Worm (Caenorhabditis elegans) whole organism, early embryonic: Measurements from ENCODE around the gene F52E1.5.

ENCODE experiments used
- B0310.2 ChIP-seq: sonication (generic microtip); optimal IDR thresholded peaks from 2 replicates; lab custom pipeline; 2016; ENCODE audit warnings: mild to moderate bottlenecking, missing genetic modification characterization, missing compliant biosample characterization
- F13C5.2 ChIP-seq: sonication (generic microtip); optimal IDR thresholded peaks from 2 replicates; lab custom pipeline; 2017; ENCODE audit warnings: mild to moderate bottlenecking, missing genetic modification characterization, inconsistent platforms, missing compliant biosample characterization
- aly-1 ChIP-seq: sonication (generic microtip); optimal IDR thresholded peaks from 2 replicates; lab custom pipeline; 2016; ENCODE audit warnings: missing genetic modification characterization, missing compliant biosample characterization
- ama-1 ChIP-seq: fragments of 150-350 bp; optimal IDR thresholded peaks from 2 replicates; lab custom pipeline; 2014
- ceh-13 ChIP-seq: fragments of 200-800 bp; sonication (Bioruptor generic); optimal IDR thresholded peaks from 2 replicates; lab custom pipeline; 2018; ENCODE audit warnings: mild to moderate bottlenecking, missing genetic modification characterization, missing compliant biosample characterization
- ceh-36 ChIP-seq: sonication (generic microtip); optimal IDR thresholded peaks from 2 replicates; lab custom pipeline; 2016; ENCODE audit warnings: missing genetic modification characterization, inconsistent platforms, missing compliant biosample characterization
- ets-7 ChIP-seq: sonication (generic microtip); optimal IDR thresholded peaks from 2 replicates; lab custom pipeline; 2016; ENCODE audit warnings: missing genotype, missing genetic modification characterization, missing compliant biosample characterization
- flt-1 ChIP-seq: fragments of 200-800 bp; sonication (Bioruptor generic); IDR thresholded peaks from 2 replicates; pipeline ENCODE4 v1.3.6; 2022; ENCODE audit warnings: missing genetic modification characterization, missing compliant biosample characterization
- hmbx-1 ChIP-seq: sonication (generic microtip); optimal IDR thresholded peaks from 2 replicates; lab custom pipeline; 2016; ENCODE audit warnings: mild to moderate bottlenecking, missing genetic modification characterization, missing compliant biosample characterization
- hmg-4 ChIP-seq: fragments of 200-800 bp; sonication (Bioruptor generic); optimal IDR thresholded peaks from 2 replicates; lab custom pipeline; 2018; ENCODE audit warnings: mild to moderate bottlenecking, missing genetic modification characterization, missing compliant biosample characterization
- hnd-1 ChIP-seq: sonication (generic microtip); optimal IDR thresholded peaks from 2 replicates; lab custom pipeline; 2016; ENCODE audit warnings: missing genetic modification characterization, missing compliant biosample characterization
- pes-1 ChIP-seq: fragments of 200-800 bp; sonication (Bioruptor generic); IDR thresholded peaks from 2 replicates; pipeline ENCODE4 v1.3.6; 2022; ENCODE audit warnings: missing genetic modification reagents, missing genetic modification characterization, missing compliant biosample characterization
- scrt-1 ChIP-seq: fragments of 200-800 bp; sonication (Bioruptor generic); IDR thresholded peaks from 2 replicates; pipeline ENCODE4 v1.3.6; 2022; ENCODE audit warnings: missing genetic modification characterization, missing compliant biosample characterization
- sea-1 ChIP-seq: fragments of 200-800 bp; sonication (Bioruptor generic); conservative IDR thresholded peaks from 2 replicates; pipeline ENCODE4 v1.3.6; 2022; ENCODE audit warnings: missing genetic modification characterization, missing compliant biosample characterization
- tbx-11 ChIP-seq: fragments of 200-800 bp; sonication (Bioruptor generic); IDR thresholded peaks from 2 replicates; pipeline ENCODE4 v1.3.6; 2022; ENCODE audit warnings: missing genetic modification characterization, missing compliant biosample characterization
- tbx-37 ChIP-seq: fragments of 200-800 bp; sonication (Bioruptor generic); conservative IDR thresholded peaks from 2 replicates; pipeline ENCODE4 v1.3.6; 2022; ENCODE audit warnings: missing genetic modification reagents, missing genetic modification characterization, missing compliant biosample characterization
- tra-4 ChIP-seq: sonication (generic microtip); optimal IDR thresholded peaks from 2 replicates; lab custom pipeline; 2017; ENCODE audit warnings: missing genetic modification characterization, missing compliant biosample characterization

F52E1.5 gene

ce11 chrV:8375419-8375818 is 3.9 kb upstream of the F52E1.5 start, which contains the start of gene F38E1.10:
TSS of gene F38E1.10 (minus strand) at chrV:8375519.
- TF ChIP-seq flt-1 (GFP tag; lab: Robert Waterston, UW) = no peak

DNA sequence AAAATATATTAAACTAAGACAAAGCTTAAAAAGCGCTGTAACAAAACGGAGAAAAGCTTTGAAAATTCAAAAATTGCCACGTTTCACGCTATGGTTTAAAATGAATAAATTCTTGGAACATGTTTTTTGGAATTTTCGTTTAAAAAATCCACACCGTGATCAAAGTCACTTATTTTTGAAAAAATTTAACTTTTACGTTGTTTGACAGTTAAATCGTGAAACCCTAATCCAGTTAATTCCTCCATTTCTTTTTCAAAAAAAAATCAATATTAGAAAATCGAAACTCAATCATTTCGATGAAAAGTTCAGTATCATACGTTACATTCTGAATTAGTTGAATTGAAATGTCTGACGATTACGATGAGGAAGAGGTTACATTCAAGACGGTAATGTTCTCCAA is 3.5 kb upstream of the F52E1.5 start, which contains the start of gene F38E1.3:
Gene F38E1.3 (plus strand): TSS at position 301 of the 400 bp plus-strand sequence.
- TF ChIP-seq flt-1 (GFP tag; lab: Robert Waterston, UW) (no peak), aly-1 (no peak), tbx-11 (GFP tag; lab: Robert Waterston, UW) (no peak), B0310.2 (tag; lab: Kevin White, UChicago) (no peak), ceh-13 (GFP tag; lab: Kevin White, UChicago) (no peak), scrt-1 (GFP tag; lab: Robert Waterston, UW) (no peak), hmg-4 (GFP tag; lab: Kevin White, UChicago) (no peak), hmbx-1 (tag; lab: Kevin White, UChicago) (no peak), tbx-37 (GFP tag; lab: Robert Waterston, UW) (no peak), sea-1 (GFP tag; lab: Robert Waterston, UW) (no peak), tra-4 (no peak), F13C5.2 (tag; lab: Kevin White, UChicago) (no peak), ama-1 (lab: Kevin White, UChicago) (no peak)

DNA sequence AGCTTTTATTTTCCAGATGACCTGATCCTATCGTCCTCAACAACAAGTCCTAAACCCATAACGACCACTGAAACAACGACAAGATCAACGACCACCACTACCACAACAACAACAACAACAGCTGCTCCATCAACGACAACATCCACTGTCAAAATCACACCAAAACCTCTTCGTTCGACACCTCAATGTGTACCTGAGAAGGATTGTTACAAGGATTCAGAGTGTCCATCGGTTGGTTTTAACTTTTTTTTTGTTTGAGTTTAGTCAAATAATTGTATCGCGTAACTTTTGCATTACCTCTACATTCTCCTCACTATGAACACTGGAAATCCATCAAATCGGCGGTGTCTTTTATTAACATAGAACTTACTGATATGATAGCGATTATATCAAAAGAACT is 770 bp downstream of the F52E1.5 start:
- TF ChIP-seq flt-1 (GFP tag; lab: Robert Waterston, UW) (no peak), F13C5.2 (tag; lab: Kevin White, UChicago) (no peak), aly-1 (no peak), tbx-11 (GFP tag; lab: Robert Waterston, UW) (no peak), ceh-36 (tag; lab: Kevin White, UChicago) (no peak), ama-1 (lab: Kevin White, UChicago) (no peak)

- no peak for TF ChIP-seq pes-1 (GFP tag; lab: Robert Waterston, UW)
- no peak for TF ChIP-seq tbx-37 (GFP tag; lab: Robert Waterston, UW)
- no peak for TF ChIP-seq ama-1 (lab: Kevin White, UChicago)
- TF ChIP-seq ceh-36 (tag; lab: Kevin White, UChicago) = no peak
- TF ChIP-seq ceh-13 (GFP tag; lab: Kevin White, UChicago) = no peak
- TF ChIP-seq ets-7 = no peak
- TF ChIP-seq hnd-1 = no peak
- TF ChIP-seq tra-4 = no peak
- no peak for TF ChIP-seq scrt-1 (GFP tag; lab: Robert Waterston, UW)
- no peak for TF ChIP-seq aly-1
- no peak for TF ChIP-seq sea-1 (GFP tag; lab: Robert Waterston, UW)
- TF ChIP-seq hmg-4 (GFP tag; lab: Kevin White, UChicago) = no peak
- TF ChIP-seq tbx-11 (GFP tag; lab: Robert Waterston, UW) = no peak
- TF ChIP-seq hmbx-1 (tag; lab: Kevin White, UChicago) = no peak
- no peak for TF ChIP-seq F13C5.2 (tag; lab: Kevin White, UChicago)
- no peak for TF ChIP-seq B0310.2 (tag; lab: Kevin White, UChicago)
- TF ChIP-seq flt-1 (GFP tag; lab: Robert Waterston, UW) = no peak
Observed at ce11 chrV:8383716-8384115, 4.4 kb downstream of the F52E1.5 start, which contains the start of gene F52E1.14. TSS of gene F52E1.14 (plus strand) at chrV:8383922.

DNA sequence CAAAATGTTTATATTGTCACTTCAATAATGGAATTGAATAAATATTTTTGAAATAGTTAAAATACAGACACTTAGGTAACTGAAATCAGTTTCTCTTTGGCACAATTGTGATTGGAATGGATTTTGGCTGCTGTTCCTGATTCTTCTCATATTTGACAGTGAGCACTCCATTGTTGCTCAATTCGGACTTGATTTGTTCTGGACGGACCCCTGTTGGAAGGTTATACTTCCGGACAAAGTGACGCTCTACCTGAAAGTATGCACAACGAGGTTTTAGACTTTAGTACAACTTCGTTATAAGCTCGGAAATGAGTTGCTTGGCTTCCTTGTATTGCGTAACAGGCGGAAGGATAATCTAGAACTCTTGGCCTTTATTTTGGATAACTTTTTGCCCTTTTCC is 5.5 kb downstream of the F52E1.5 start:
- TF ChIP-seq aly-1 (no peak), ets-7 (no peak), tbx-37 (GFP tag; lab: Robert Waterston, UW) (no peak), F13C5.2 (tag; lab: Kevin White, UChicago) (no peak), flt-1 (GFP tag; lab: Robert Waterston, UW) (no peak), pes-1 (GFP tag; lab: Robert Waterston, UW) (no peak), B0310.2 (tag; lab: Kevin White, UChicago) (no peak), ceh-36 (tag; lab: Kevin White, UChicago) (no peak)

- TF ChIP-seq B0310.2 (tag; lab: Kevin White, UChicago) = no peak
- TF ChIP-seq ets-7 = no peak
- TF ChIP-seq pes-1 (GFP tag; lab: Robert Waterston, UW) = no peak
- TF ChIP-seq tbx-11 (GFP tag; lab: Robert Waterston, UW) = no peak
- no peak for TF ChIP-seq ceh-13 (GFP tag; lab: Kevin White, UChicago)
- no peak for TF ChIP-seq aly-1
- TF ChIP-seq hmbx-1 (tag; lab: Kevin White, UChicago) = no peak
- TF ChIP-seq sea-1 (GFP tag; lab: Robert Waterston, UW) = no peak
- no peak for TF ChIP-seq F13C5.2 (tag; lab: Kevin White, UChicago)
- no peak for TF ChIP-seq scrt-1 (GFP tag; lab: Robert Waterston, UW)
- TF ChIP-seq tra-4 = no peak
- TF ChIP-seq hnd-1 = no peak
- TF ChIP-seq ceh-36 (tag; lab: Kevin White, UChicago) = no peak
- TF ChIP-seq ama-1 (lab: Kevin White, UChicago) = no peak
- no peak for TF ChIP-seq flt-1 (GFP tag; lab: Robert Waterston, UW)
- TF ChIP-seq tbx-37 (GFP tag; lab: Robert Waterston, UW) = no peak
- TF ChIP-seq hmg-4 (GFP tag; lab: Kevin White, UChicago) = no peak
Observed at ce11 chrV:8385879-8386530, 6.7 kb downstream of the F52E1.5 start, which contains the start of gene hsp-17. TSS of gene hsp-17 (minus strand) at chrV:8385929.

- TF ChIP-seq tra-4 (no peak), B0310.2 (tag; lab: Kevin White, UChicago) (no peak), tbx-11 (GFP tag; lab: Robert Waterston, UW) (no peak), hmg-4 (GFP tag; lab: Kevin White, UChicago) (no peak), hmbx-1 (tag; lab: Kevin White, UChicago) (no peak)
Observed at ce11 chrV:8387056-8387455, 7.8 kb downstream of the F52E1.5 start, which contains the start of gene gcy-7. TSS of gene gcy-7 (plus strand) at chrV:8387356.
